Worm (Caenorhabditis elegans): ENCODE results near the gene cdk-1.

DNA sequence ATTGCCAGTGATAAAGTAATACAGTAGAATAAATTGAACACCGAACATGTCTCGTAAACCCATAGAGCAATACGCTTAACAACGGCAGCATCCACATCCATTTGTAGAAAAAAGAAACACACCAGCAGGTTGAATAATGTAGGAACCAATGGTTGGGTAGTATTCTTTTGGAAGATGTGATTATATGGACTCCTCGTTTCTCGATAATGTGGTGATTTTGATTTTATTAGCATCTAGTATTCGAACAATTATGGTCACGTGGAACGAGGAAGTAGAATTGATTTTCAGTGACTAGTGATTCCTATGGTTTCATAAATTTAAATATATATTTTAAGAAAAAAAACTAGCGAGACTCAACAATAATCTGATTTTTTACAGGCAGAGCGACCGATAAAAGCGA, 49.2 kb downstream of the cdk-1 start, which contains the start of gene srxa-10:
- TF ChIP-seq unc-86 (tag; optimal IDR thresholded peaks at IDR 0.05) = no peak
- TF ChIP-seq unc-130 (tag; optimal IDR thresholded peaks at IDR 0.05) = no peak
- TF ChIP-seq nhr-28 (tag; optimal IDR thresholded peaks at IDR 0.05) = no peak
- no peak for TF ChIP-seq nhr-76 (tag; optimal IDR thresholded peaks at IDR 0.05)
- TF ChIP-seq ceh-82 (tag; optimal IDR thresholded peaks at IDR 0.05) = no peak
- TF ChIP-seq fkh-8 (tag; optimal IDR thresholded peaks at IDR 0.05) = no peak
- no peak for TF ChIP-seq unc-62 (GFP tag; optimal IDR thresholded peaks at IDR 0.05)
- TF ChIP-seq nhr-237 (tag; optimal IDR thresholded peaks at IDR 0.05) = no peak
- TF ChIP-seq lin-13 (GFP tag; optimal IDR thresholded peaks at IDR 0.05) = no peak
